Fruit fly (Drosophila melanogaster) Kc167 (cell line): ENCODE results near the gene Ddc.

Experiments
- Myc ChIP-seq: fragments of >200 bp; optimal IDR thresholded peaks from 2 replicates; lab custom pipeline; 2017; ENCODE audit warnings: missing external identifiers
- Sin3A ChIP-seq: fragments of >200 bp; optimal IDR thresholded peaks from 2 replicates; lab custom pipeline; 2018; ENCODE audit warnings: missing external identifiers
- psq ChIP-seq: fragments of >200 bp; optimal IDR thresholded peaks from 2 replicates; lab custom pipeline; 2017; ENCODE audit warnings: missing external identifiers

- TF ChIP-seq Myc (lab: Kevin White, UChicago) (no peak), psq (no peak), Sin3A (lab: Kevin White, UChicago) (no peak)
Measured at dm6 chr2L:19158005-19158666, 38.0 kb upstream of the Ddc start.
